Fruit fly (Drosophila melanogaster) whole organism, embryonic: ENCODE results near the gene CG12009.
A peak's percentile ranks its signal among the peaks of the same experiment; 100 is the strongest.

Source experiments
- Abd-B ChIP-seq: fragments of 200-800 bp; sonication (Bioruptor generic); optimal IDR thresholded peaks from 2 replicates; lab custom pipeline; 2018; ENCODE audit warnings: missing biosample characterization, mild to moderate bottlenecking, missing genetic modification characterization, moderate library complexity
- CG10959 ChIP-seq: fragments of 200-800 bp; sonication (Bioruptor generic); IDR thresholded peaks from 2 replicates; pipeline ENCODE4 v1.3.6; 2022; ENCODE audit warnings: missing biosample characterization, missing genetic modification characterization
- CG11093 ChIP-seq: fragments of 200-800 bp; sonication (Bioruptor generic); IDR thresholded peaks from 3 replicates; pipeline ENCODE4 v1.3.6; 2022; ENCODE audit warnings: missing biosample characterization, missing genetic modification characterization
- CG11398 ChIP-seq: fragments of 200-800 bp; sonication (Bioruptor generic); optimal IDR thresholded peaks from 2 replicates; lab custom pipeline; 2016; ENCODE audit warnings: missing biosample characterization, missing genetic modification characterization
- CG11456 ChIP-seq: fragments of 200-800 bp; sonication (Bioruptor generic); IDR thresholded peaks from 3 replicates; pipeline ENCODE4 v1.3.6; 2022; ENCODE audit warnings: missing biosample characterization, missing genetic modification characterization
- CG11695 ChIP-seq: fragments of 200-800 bp; sonication (Bioruptor generic); IDR thresholded peaks from 3 replicates; pipeline ENCODE4 v1.3.6; 2022; ENCODE audit warnings: missing biosample characterization, missing genetic modification characterization
- CG12071 ChIP-seq: fragments of 200-800 bp; sonication (Bioruptor generic); optimal IDR thresholded peaks from 3 replicates; lab custom pipeline; 2018; ENCODE audit warnings: missing biosample characterization, mild to moderate bottlenecking, missing genetic modification characterization
- CG12659 ChIP-seq: fragments of 200-800 bp; sonication (Bioruptor generic); optimal IDR thresholded peaks from 3 replicates; lab custom pipeline; 2017; ENCODE audit warnings: mild to moderate bottlenecking, missing biosample characterization, missing genetic modification reagents, missing genetic modification characterization
- CG12769 ChIP-seq: fragments of 200-800 bp; sonication (Bioruptor generic); optimal IDR thresholded peaks from 2 replicates; lab custom pipeline; 2019; ENCODE audit warnings: missing biosample characterization, mild to moderate bottlenecking, missing genetic modification characterization, moderate library complexity
- CG13123 ChIP-seq: fragments of 200-800 bp; sonication (Bioruptor generic); optimal IDR thresholded peaks from 2 replicates; lab custom pipeline; 2016; ENCODE audit warnings: missing biosample characterization, missing genetic modification characterization
- CG13287 ChIP-seq: fragments of 200-800 bp; sonication (Bioruptor generic); IDR thresholded peaks from 2 replicates; pipeline ENCODE4 v1.3.6; 2022; ENCODE audit warnings: missing biosample characterization, missing genetic modification characterization; ENCODE audit not compliant: partially characterized antibody
- CG14014 ChIP-seq: fragments of 200-800 bp; sonication (Bioruptor generic); IDR thresholded peaks from 2 replicates; pipeline ENCODE4 v1.3.6; 2022; ENCODE audit warnings: missing biosample characterization, missing genetic modification characterization
- CG14050 ChIP-seq: fragments of 200-800 bp; sonication (Bioruptor generic); IDR thresholded peaks from 3 replicates; pipeline ENCODE4 v1.3.6; 2022; ENCODE audit warnings: missing biosample characterization, missing genetic modification characterization
- CG1602 ChIP-seq: fragments of 200-800 bp; sonication (Bioruptor generic); optimal IDR thresholded peaks from 3 replicates; lab custom pipeline; 2016; ENCODE audit warnings: missing biosample characterization, missing genetic modification characterization
- CG2678 ChIP-seq: fragments of 200-800 bp; sonication (Bioruptor generic); optimal IDR thresholded peaks from 3 replicates; lab custom pipeline; 2019; ENCODE audit warnings: missing biosample characterization, mild to moderate bottlenecking, missing genetic modification characterization, moderate library complexity
- CG32767 ChIP-seq: fragments of 200-800 bp; sonication (Bioruptor generic); IDR thresholded peaks from 2 replicates; pipeline ENCODE4 v1.3.6; 2022; ENCODE audit warnings: missing biosample characterization, missing genetic modification characterization
- CG34422 ChIP-seq: fragments of 200-800 bp; sonication (Bioruptor generic); IDR thresholded peaks from 3 replicates; pipeline ENCODE4 v1.3.6; 2022; ENCODE audit warnings: missing biosample characterization, missing genetic modification characterization
- CG4854 ChIP-seq: fragments of 200-800 bp; sonication (Bioruptor generic); optimal IDR thresholded peaks from 2 replicates; lab custom pipeline; 2016; ENCODE audit warnings: missing biosample characterization, missing genetic modification characterization, inconsistent platforms
- CG9215 ChIP-seq: fragments of 200-800 bp; sonication (Bioruptor generic); IDR thresholded peaks from 2 replicates; pipeline ENCODE4 v1.3.6; 2022; ENCODE audit warnings: missing biosample characterization, missing genetic modification characterization
- CHES-1-like ChIP-seq: fragments of 200-800 bp; sonication (Bioruptor generic); optimal IDR thresholded peaks from 2 replicates; lab custom pipeline; 2016; ENCODE audit warnings: missing biosample characterization, missing genetic modification characterization
- D19B ChIP-seq: fragments of 200-800 bp; sonication (Bioruptor generic); optimal IDR thresholded peaks from 2 replicates; lab custom pipeline; 2017; ENCODE audit warnings: missing biosample characterization, mild to moderate bottlenecking, missing genetic modification characterization
- Dp ChIP-seq: fragments of 200-800 bp; sonication (Bioruptor generic); optimal IDR thresholded peaks from 2 replicates; lab custom pipeline; 2018; ENCODE audit warnings: missing biosample characterization, mild to moderate bottlenecking, missing genetic modification characterization, moderate library complexity
- Ets65A ChIP-seq: fragments of 200-800 bp; sonication (Bioruptor generic); peaks from one replicate; lab custom pipeline; 2016; ENCODE audit warnings: missing biosample characterization, missing genetic modification characterization
- Gsc ChIP-seq: fragments of 200-800 bp; sonication (Bioruptor generic); IDR thresholded peaks from 2 replicates; pipeline ENCODE4 v1.3.6; 2022; ENCODE audit warnings: missing biosample characterization, missing genetic modification characterization
- HLH3B ChIP-seq: fragments of 200-800 bp; sonication (Bioruptor generic); IDR thresholded peaks from 2 replicates; pipeline ENCODE4 v1.3.6; 2022; ENCODE audit warnings: missing biosample characterization, missing genetic modification characterization
- Hey ChIP-seq: fragments of 200-800 bp; sonication (Bioruptor generic); optimal IDR thresholded peaks from 3 replicates; lab custom pipeline; 2018; ENCODE audit warnings: missing biosample characterization, mild to moderate bottlenecking, missing genetic modification characterization
- Lhr ChIP-seq: fragments of 200-800 bp; sonication (Bioruptor generic); optimal IDR thresholded peaks from 3 replicates; lab custom pipeline; 2017; ENCODE audit warnings: mild to moderate bottlenecking, missing biosample characterization, missing genetic modification reagents, missing genetic modification characterization
- Nf-YB ChIP-seq: fragments of 200-800 bp; sonication (Bioruptor generic); optimal IDR thresholded peaks from 3 replicates; lab custom pipeline; 2019; ENCODE audit warnings: missing biosample characterization, mild to moderate bottlenecking, missing genetic modification characterization, moderate library complexity
- NfI ChIP-seq: fragments of 200-800 bp; sonication (Bioruptor generic); optimal IDR thresholded peaks from 3 replicates; lab custom pipeline; 2018; ENCODE audit warnings: missing biosample characterization, mild to moderate bottlenecking, missing genetic modification characterization, moderate library complexity
- Oaz ChIP-seq: fragments of 200-800 bp; sonication (Bioruptor generic); IDR thresholded peaks from 2 replicates; pipeline ENCODE4 v1.3.6; 2022; ENCODE audit warnings: missing biosample characterization, missing genetic modification characterization
- Oli ChIP-seq: fragments of 200-800 bp; sonication (Bioruptor generic); optimal IDR thresholded peaks from 2 replicates; lab custom pipeline; 2018; ENCODE audit warnings: missing biosample characterization, mild to moderate bottlenecking, missing genetic modification characterization, moderate library complexity
- Poxn ChIP-seq: fragments of 200-800 bp; sonication (Bioruptor generic); IDR thresholded peaks from 2 replicates; pipeline ENCODE4 v1.3.6; 2022; ENCODE audit warnings: missing biosample characterization, missing genetic modification characterization
- Ravus ChIP-seq: fragments of 200-800 bp; sonication (Bioruptor generic); IDR thresholded peaks from 2 replicates; pipeline ENCODE4 v1.3.6; 2022; ENCODE audit warnings: missing biosample characterization, missing genetic modification characterization
- ara ChIP-seq: fragments of 200-800 bp; sonication (Bioruptor generic); IDR thresholded peaks from 2 replicates; pipeline ENCODE4 v1.3.6; 2022; ENCODE audit warnings: missing biosample characterization, missing genetic modification characterization
- br ChIP-seq: fragments of >200 bp; optimal IDR thresholded peaks from 2 replicates; lab custom pipeline; 2017
- btn ChIP-seq: fragments of 200-800 bp; sonication (Bioruptor generic); optimal IDR thresholded peaks from 2 replicates; lab custom pipeline; 2016; ENCODE audit warnings: missing biosample characterization, missing genetic modification characterization
- caup ChIP-seq: fragments of 200-800 bp; sonication (Bioruptor generic); optimal IDR thresholded peaks from 3 replicates; lab custom pipeline; 2017; ENCODE audit warnings: missing biosample characterization, mild to moderate bottlenecking, missing genetic modification characterization, moderate library complexity; ENCODE audit not compliant: severe bottlenecking
- chn ChIP-seq: fragments of 200-800 bp; sonication (Bioruptor generic); optimal IDR thresholded peaks from 2 replicates; lab custom pipeline; 2016; ENCODE audit warnings: missing biosample characterization, missing genetic modification characterization
- crc ChIP-seq: fragments of 200-800 bp; sonication (Bioruptor generic); optimal IDR thresholded peaks from 2 replicates; lab custom pipeline; 2016; ENCODE audit warnings: missing biosample characterization, missing genetic modification characterization
- dpn ChIP-seq, 2 experiments: fragments of 200-800 bp; sonication (Bioruptor generic); optimal IDR thresholded peaks; 3 replicates each; lab custom pipeline; 2016; ENCODE audit warnings: missing biosample characterization in 2 of 2, missing genetic modification characterization in 2 of 2
- emc ChIP-seq: fragments of 200-800 bp; sonication (Bioruptor generic); optimal IDR thresholded peaks from 2 replicates; lab custom pipeline; 2016; ENCODE audit warnings: missing biosample characterization, missing genetic modification characterization
- gfzf ChIP-seq: fragments of 200-800 bp; sonication (Bioruptor generic); optimal IDR thresholded peaks from 2 replicates; lab custom pipeline; 2016; ENCODE audit warnings: missing biosample characterization, mild to moderate bottlenecking, missing genetic modification characterization, moderate library complexity
- gsb-n ChIP-seq: fragments of 200-800 bp; sonication (Bioruptor generic); optimal IDR thresholded peaks from 3 replicates; lab custom pipeline; 2018; ENCODE audit warnings: missing biosample characterization, mild to moderate bottlenecking, missing genetic modification characterization
- jing ChIP-seq: fragments of 200-800 bp; sonication (Bioruptor generic); optimal IDR thresholded peaks from 2 replicates; lab custom pipeline; 2018; ENCODE audit warnings: missing biosample characterization, mild to moderate bottlenecking, missing genetic modification characterization
- lab ChIP-seq: fragments of 200-800 bp; sonication (Bioruptor generic); optimal IDR thresholded peaks from 3 replicates; lab custom pipeline; 2017; ENCODE audit warnings: missing biosample characterization, missing genetic modification characterization, mild to moderate bottlenecking, moderate library complexity, missing genetic modification reagents
- mirr ChIP-seq: fragments of 200-800 bp; sonication (Bioruptor generic); optimal IDR thresholded peaks from 3 replicates; lab custom pipeline; 2018; ENCODE audit warnings: missing biosample characterization, mild to moderate bottlenecking, missing genetic modification characterization
- slp2 ChIP-seq: fragments of 200-800 bp; sonication (Bioruptor generic); optimal IDR thresholded peaks from 2 replicates; lab custom pipeline; 2016; ENCODE audit warnings: missing biosample characterization, missing genetic modification characterization
- tup ChIP-seq: fragments of 200-800 bp; sonication (Bioruptor generic); optimal IDR thresholded peaks from 2 replicates; lab custom pipeline; 2016; ENCODE audit warnings: missing biosample characterization, mild to moderate bottlenecking, missing genetic modification characterization, moderate library complexity
- tx ChIP-seq: fragments of 200-800 bp; sonication (Bioruptor generic); optimal IDR thresholded peaks from 2 replicates; lab custom pipeline; 2016; ENCODE audit warnings: missing biosample characterization, missing genetic modification characterization
- unpg ChIP-seq: fragments of 200-800 bp; sonication (Bioruptor generic); optimal IDR thresholded peaks from 3 replicates; lab custom pipeline; 2018; ENCODE audit warnings: missing biosample characterization, mild to moderate bottlenecking, missing genetic modification characterization, moderate library complexity
- wdn ChIP-seq: fragments of 200-800 bp; sonication (Bioruptor generic); IDR thresholded peaks from 2 replicates; pipeline ENCODE4 v1.3.6; 2022; ENCODE audit warnings: missing biosample characterization, missing genetic modification characterization

CG12009 gene

DNA sequence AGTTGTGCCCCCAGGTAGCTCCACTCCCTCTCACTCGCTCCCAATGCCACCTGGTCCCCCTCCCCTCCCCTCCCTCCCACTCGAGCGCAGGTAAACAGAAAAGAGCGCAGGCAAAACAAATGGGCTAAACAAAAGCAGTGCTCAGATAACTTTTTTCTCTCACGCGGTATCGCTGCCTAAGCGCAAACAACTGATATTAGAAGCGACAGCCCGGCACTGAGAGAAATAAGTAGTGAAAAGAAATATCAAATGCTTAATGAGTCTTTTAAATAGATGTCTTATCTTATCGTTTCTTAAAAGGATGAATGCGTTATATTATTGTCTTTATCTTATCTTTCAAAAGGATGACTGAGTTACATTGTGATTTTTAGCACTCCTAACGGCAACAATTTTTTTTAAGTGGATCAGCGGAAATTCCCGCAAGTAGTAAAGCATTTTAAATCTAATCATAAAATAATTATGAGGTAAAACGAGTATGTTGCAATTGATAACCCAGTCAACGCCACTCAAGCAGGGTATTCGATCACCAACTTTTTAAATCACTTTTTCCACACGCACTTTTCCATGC, 10.0 kb downstream of the CG12009 start (continued):
- TF ChIP-seq tx (GFP tag; lab: Kevin White, UChicago) (peak; percentile 85), br (lab: Kevin White, UChicago) (no peak), caup (GFP tag; lab: Kevin White, UChicago) (peak; percentile 88), CG9215 (GFP tag; lab: Robert Waterston, UW) (peak; percentile 69), Lhr (peak; percentile 66), Ravus (peak; percentile 70; the same call in 1 of the 2 replicates), CG10959 (GFP tag; lab: Robert Waterston, UW) (peak; percentile 73), CG11093 (GFP tag; lab: Robert Waterston, UW) (peak; percentile 76; the same call in 2 of the 3 replicates), Hey (tag; lab: Kevin White, UChicago) (peak; percentile 43), Dp (GFP tag; lab: Kevin White, UChicago) (no peak), crc (peak; percentile 88), CG11456 (peak; percentile 81), Oaz (GFP tag; lab: Robert Waterston, UW) (peak; percentile 90), CG13123 (GFP tag; lab: Kevin White, UChicago) (peak; percentile 72), Oli (tag; lab: Kevin White, UChicago) (peak; percentile 94), CG1602 (GFP tag; lab: Kevin White, UChicago) (peak; percentile 90), Ets65A (GFP tag; lab: Kevin White, UChicago) (peak; percentile 98), CG11695 (peak; percentile 94), CG14050 (GFP tag; lab: Robert Waterston, UW) (peak; percentile 84), chn (GFP tag; lab: Kevin White, UChicago) (peak; percentile 80), Gsc (GFP tag; lab: Robert Waterston, UW) (peak; percentile 58; the same call in 1 of the 2 replicates), ara (GFP tag; lab: Robert Waterston, UW) (peak; percentile 85), gsb-n (peak; percentile 88), unpg (GFP tag; lab: Kevin White, UChicago) (peak; percentile 94), jing (GFP tag; lab: Kevin White, UChicago) (peak; percentile 86), Abd-B (GFP tag; lab: Kevin White, UChicago) (peak; percentile 85), CG14014 (GFP tag; lab: Robert Waterston, UW) (peak; percentile 92), lab (GFP tag; lab: Kevin White, UChicago) (peak; percentile 96), gfzf (GFP tag; lab: Kevin White, UChicago) (no peak), CG12659 (GFP tag; lab: Kevin White, UChicago) (peak; percentile 94), CG13287 (GFP tag; lab: Robert Waterston, UW) (no peak; the same call in 1 of the 2 replicates), CG11398 (GFP tag; lab: Kevin White, UChicago) (peak; percentile 83), NfI (GFP tag; lab: Kevin White, UChicago) (peak; percentile 89), CG4854 (GFP tag; lab: Kevin White, UChicago) (peak; percentile 86), Nf-YB (GFP tag; lab: Kevin White, UChicago) (peak; percentile 79), emc (GFP tag; lab: Kevin White, UChicago) (peak; percentile 74), dpn (GFP tag; optimal IDR thresholded peaks at IDR 0.05; lab: Kevin White, UChicago) (peak; percentile 90 to 91), tup (GFP tag; lab: Kevin White, UChicago) (peak; percentile 77), CG34422 (GFP tag; lab: Robert Waterston, UW) (peak; percentile 90), CG32767 (GFP tag; lab: Robert Waterston, UW) (peak; percentile 86), slp2 (peak; percentile 84), CG12769 (tag; lab: Kevin White, UChicago) (peak; percentile 85), Poxn (GFP tag; lab: Robert Waterston, UW) (peak; percentile 70), mirr (GFP tag; lab: Kevin White, UChicago) (peak; percentile 81), CG2678 (tag; lab: Kevin White, UChicago) (peak; percentile 95), wdn (peak; percentile 80), btn (GFP tag; lab: Kevin White, UChicago) (peak; percentile 74), CHES-1-like (GFP tag; lab: Kevin White, UChicago) (peak; percentile 89), HLH3B (GFP tag; lab: Robert Waterston, UW) (peak; percentile 90), CG12071 (GFP tag; lab: Kevin White, UChicago) (peak; percentile 89), D19B (peak; percentile 74)
